Fruit fly (Drosophila melanogaster): ENCODE measurements around the gene Kcmf1.

Gene Kcmf1

dm6 chr3R:9051937-9052680, 37.4 kb upstream of the Kcmf1 start, which contains the start of gene Kdm2:
TSS of gene Kdm2 (plus strand) at chr3R:9052495.
- TF ChIP-seq Crg-1 (GFP tag; optimal IDR thresholded peaks at IDR 0.05) (no peak), Clk (GFP tag; optimal IDR thresholded peaks at IDR 0.05) (no peak), CG33017 (tag; optimal IDR thresholded peaks at IDR 0.05) (peak; percentile 49), CG7101 (tag; optimal IDR thresholded peaks at IDR 0.05) (peak; percentile 55), ovo (GFP tag; optimal IDR thresholded peaks at IDR 0.05) (no peak), bab1 (GFP tag; optimal IDR thresholded peaks at IDR 0.05) (peak; percentile 47), tj (GFP tag; optimal IDR thresholded peaks at IDR 0.05) (peak; percentile 14), CG7045 (GFP tag; optimal IDR thresholded peaks at IDR 0.05) (no peak), cnc (optimal IDR thresholded peaks at IDR 0.05) (no peak), cic (GFP tag; optimal IDR thresholded peaks at IDR 0.05) (peak; percentile 2), Hr96 (GFP tag; optimal IDR thresholded peaks at IDR 0.05) (no peak), pad (GFP tag; optimal IDR thresholded peaks at IDR 0.05) (no peak), CG11617 (GFP tag; optimal IDR thresholded peaks at IDR 0.05) (no peak), CG1620 (GFP tag; optimal IDR thresholded peaks at IDR 0.05) (peak; percentile 49), kay (GFP tag; ENCODE audit: borderline replicate concordance) (peak; percentile 59), CG12768 (GFP tag; optimal IDR thresholded peaks at IDR 0.05) (peak; percentile 2), CG14711 (tag; optimal IDR thresholded peaks at IDR 0.05) (no peak), toe (GFP tag; optimal IDR thresholded peaks at IDR 0.05) (no peak), CG5204 (GFP tag; optimal IDR thresholded peaks at IDR 0.05) (no peak), Mnt (GFP tag; optimal IDR thresholded peaks at IDR 0.05) (peak; percentile 3)

DNA sequence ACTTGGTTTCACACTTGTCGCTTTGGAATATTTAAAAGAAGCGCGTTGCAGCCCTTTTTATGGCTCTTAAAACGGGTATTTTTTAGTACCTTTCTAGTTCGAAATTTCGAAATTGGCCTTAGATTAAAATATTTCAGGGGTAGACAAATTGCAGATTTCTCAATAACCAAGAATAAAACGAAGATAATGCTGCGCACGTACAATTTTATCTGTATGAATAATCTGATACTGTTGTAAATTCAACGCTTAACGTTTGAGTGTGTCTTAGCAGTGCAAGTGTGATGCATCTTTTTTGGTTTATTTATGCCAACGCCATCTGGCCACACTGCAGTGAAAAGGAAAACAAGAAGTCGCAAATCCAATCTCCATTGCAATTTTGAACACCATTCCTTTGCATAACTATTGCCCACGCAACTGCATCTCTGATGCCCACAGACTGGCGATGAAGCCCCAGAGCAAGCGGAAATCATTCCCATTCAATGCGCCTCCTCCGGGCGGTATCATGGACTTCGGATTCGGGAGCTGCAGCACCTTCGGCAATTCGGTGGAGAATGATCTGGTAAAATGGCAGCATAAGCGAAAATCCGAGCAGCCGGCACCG, 35.9 kb upstream of the Kcmf1 start, which contains the start of gene Nmdmc:
TSS of gene Nmdmc (minus strand) at position 37 of the 601 bp plus-strand sequence.
- no peak for TF ChIP-seq CG7045 (GFP tag; optimal IDR thresholded peaks at IDR 0.05)
- TF ChIP-seq cic (GFP tag; optimal IDR thresholded peaks at IDR 0.05) = peak; percentile 3
- no peak for TF ChIP-seq CG1620 (GFP tag; optimal IDR thresholded peaks at IDR 0.05)
- TF ChIP-seq bab1 (GFP tag; optimal IDR thresholded peaks at IDR 0.05) = peak; percentile 19
- no peak for TF ChIP-seq tj (GFP tag; optimal IDR thresholded peaks at IDR 0.05)

DNA sequence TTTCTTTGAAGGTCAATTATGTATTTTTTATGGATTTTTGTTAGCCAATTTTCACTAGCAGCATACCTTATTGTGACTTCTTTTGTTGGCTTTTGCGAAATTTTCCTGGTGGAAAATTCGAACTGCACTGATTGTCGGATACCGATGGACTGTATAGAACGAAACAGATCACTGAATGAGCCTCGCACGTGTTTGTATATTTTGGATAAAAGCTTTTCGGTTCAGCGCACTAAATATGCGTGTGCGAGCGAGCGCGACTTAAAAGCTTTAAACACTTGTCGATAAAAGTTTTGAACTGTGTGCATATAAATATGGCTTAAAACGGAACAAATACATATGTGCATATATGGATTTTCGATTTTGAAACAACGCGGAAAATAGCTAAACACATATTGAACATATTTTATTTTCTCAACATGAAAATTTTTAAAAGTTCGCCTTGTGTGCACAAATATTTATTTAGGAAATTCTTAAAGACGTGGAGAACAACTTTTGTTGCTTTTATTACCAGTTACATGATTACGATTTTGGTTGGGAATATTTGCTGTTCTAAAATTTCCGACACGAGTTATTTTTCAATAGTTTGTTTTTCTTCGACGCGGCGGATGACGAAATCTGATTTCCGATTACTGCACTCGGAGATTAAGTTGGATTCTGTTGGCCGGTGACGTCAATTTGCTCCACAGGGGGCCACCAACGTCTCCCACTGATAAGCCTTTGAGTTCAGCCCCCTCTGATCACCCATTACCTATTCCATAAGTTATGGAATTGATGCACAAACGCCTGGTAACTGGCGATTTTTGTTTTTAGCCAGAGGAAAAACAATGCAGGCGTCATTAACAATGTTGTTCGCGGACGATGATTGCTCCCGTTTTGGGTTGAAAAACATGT, 34.6 kb upstream of the Kcmf1 start:
- peak; percentile 32 for TF ChIP-seq Mnt (GFP tag; optimal IDR thresholded peaks at IDR 0.05)
- no peak for TF ChIP-seq Crg-1 (GFP tag; optimal IDR thresholded peaks at IDR 0.05)

- TF ChIP-seq CG1620 (GFP tag; optimal IDR thresholded peaks at IDR 0.05) (no peak), CG33017 (tag; optimal IDR thresholded peaks at IDR 0.05) (no peak), Hr96 (GFP tag; optimal IDR thresholded peaks at IDR 0.05) (no peak), cic (GFP tag; optimal IDR thresholded peaks at IDR 0.05) (peak; percentile 52), tj (GFP tag; optimal IDR thresholded peaks at IDR 0.05) (peak; percentile 61), CG5204 (GFP tag; optimal IDR thresholded peaks at IDR 0.05) (no peak), CG7045 (GFP tag; optimal IDR thresholded peaks at IDR 0.05) (no peak), Crg-1 (GFP tag; optimal IDR thresholded peaks at IDR 0.05) (no peak), bab1 (GFP tag; optimal IDR thresholded peaks at IDR 0.05) (no peak), toe (GFP tag; optimal IDR thresholded peaks at IDR 0.05) (no peak), kay (GFP tag; ENCODE audit: borderline replicate concordance) (peak; percentile 79), ovo (GFP tag; optimal IDR thresholded peaks at IDR 0.05) (no peak), CG12768 (GFP tag; optimal IDR thresholded peaks at IDR 0.05) (peak; percentile 28), pad (GFP tag; optimal IDR thresholded peaks at IDR 0.05) (no peak)
These were observed 33.9 kb upstream of the Kcmf1 start, which contains the start of gene Mst85C for dm6 chr3R:9048466-9049072. TSS of gene Mst85C (plus strand) at chr3R:9048645.

DNA sequence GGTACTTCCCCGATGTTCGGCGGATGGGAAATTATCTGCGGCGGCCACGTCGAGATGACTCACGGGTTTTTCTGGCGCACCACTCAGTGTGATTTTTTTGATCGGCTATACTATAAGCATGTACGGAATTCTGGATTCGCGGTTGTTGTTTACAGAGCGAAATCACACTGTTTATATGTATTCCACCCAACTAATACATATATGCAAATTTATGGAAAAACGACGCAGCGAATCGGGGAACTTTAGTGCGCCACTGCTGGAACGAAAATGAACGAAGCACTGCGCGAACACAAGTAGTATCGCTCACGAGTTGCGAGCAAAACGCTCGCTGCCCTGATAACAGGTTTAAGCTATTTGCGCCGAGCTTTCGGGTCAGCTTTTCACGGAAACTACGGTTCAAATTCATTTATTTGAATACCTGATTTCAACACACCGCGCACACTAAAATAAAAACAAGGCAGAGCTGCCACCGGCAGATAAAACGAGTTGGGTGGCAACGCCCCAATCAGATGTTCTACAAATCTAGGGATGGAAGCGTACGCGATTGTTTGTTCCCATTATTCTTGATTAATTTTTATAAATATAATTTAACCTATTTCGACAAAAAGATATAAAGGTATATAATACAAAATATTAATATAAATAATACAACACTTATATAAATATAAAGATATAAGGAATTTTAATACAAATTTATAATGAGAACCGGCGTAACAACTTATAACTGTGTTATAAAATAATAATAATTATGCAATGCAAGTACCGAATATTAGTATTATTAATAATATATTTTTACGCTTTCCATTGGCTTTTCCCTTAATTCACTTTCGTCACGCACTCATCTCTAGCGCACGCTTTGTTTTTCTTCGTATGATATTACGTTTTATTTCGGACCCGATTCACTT, 33.1 kb upstream of the Kcmf1 start, which contains the start of gene Rel:
TSS of gene Rel (minus strand) at position 417 of the 905 bp plus-strand sequence.
- TF ChIP-seq bab1 (GFP tag; optimal IDR thresholded peaks at IDR 0.05) (peak; percentile 76), Clk (GFP tag; optimal IDR thresholded peaks at IDR 0.05) (peak; percentile 8), CG12768 (GFP tag; optimal IDR thresholded peaks at IDR 0.05) (peak; percentile 63), pad (GFP tag; optimal IDR thresholded peaks at IDR 0.05) (peak; percentile 41), CG7101 (tag; optimal IDR thresholded peaks at IDR 0.05) (peak; percentile 78), CG11617 (GFP tag; optimal IDR thresholded peaks at IDR 0.05) (peak; percentile 72), Hr96 (GFP tag; optimal IDR thresholded peaks at IDR 0.05) (no peak), CG33017 (tag; optimal IDR thresholded peaks at IDR 0.05) (peak; percentile 64), cic (GFP tag; optimal IDR thresholded peaks at IDR 0.05) (peak; percentile 97), CG1620 (GFP tag; optimal IDR thresholded peaks at IDR 0.05) (no peak), Crg-1 (GFP tag; optimal IDR thresholded peaks at IDR 0.05) (peak; percentile 80), Mnt (GFP tag; optimal IDR thresholded peaks at IDR 0.05) (peak; percentile 92), kay (GFP tag; ENCODE audit: borderline replicate concordance) (peak; percentile 99), CG7045 (GFP tag; optimal IDR thresholded peaks at IDR 0.05) (peak; percentile 62), CG14711 (tag; optimal IDR thresholded peaks at IDR 0.05) (peak; percentile 74), cnc (optimal IDR thresholded peaks at IDR 0.05) (peak in 1 of 2 experiments; percentile 13), ovo (GFP tag; optimal IDR thresholded peaks at IDR 0.05) (no peak), tj (GFP tag; optimal IDR thresholded peaks at IDR 0.05) (no peak), toe (GFP tag; optimal IDR thresholded peaks at IDR 0.05) (no peak), CG5204 (GFP tag; optimal IDR thresholded peaks at IDR 0.05) (no peak)
